Worm (Caenorhabditis elegans): ENCODE data around the gene cyp-29A4.

cyp-29A4 gene

ce11 chrV:9692109-9692581 lies 37.6 kb downstream of the cyp-29A4 start, which contains the start of gene ztf-9 (continued):
- no peak for TF ChIP-seq lin-39 (tag; optimal IDR thresholded peaks at IDR 0.05)
- no peak for TF ChIP-seq ama-1 (optimal IDR thresholded peaks at IDR 0.05)
- no peak for TF ChIP-seq peb-1 (tag; optimal IDR thresholded peaks at IDR 0.05)
- TF ChIP-seq nhr-21 (tag; optimal IDR thresholded peaks at IDR 0.05): peak; percentile 15
- peak in 1 of 2 experiments; percentile 39 for TF ChIP-seq lsy-2 (tag; optimal IDR thresholded peaks at IDR 0.05)
- peak; percentile 7 for TF ChIP-seq gmeb-1 (tag; optimal IDR thresholded peaks at IDR 0.05)
- no peak for TF ChIP-seq aly-2 (tag; optimal IDR thresholded peaks at IDR 0.05)
- TF ChIP-seq dmd-4 (tag; optimal IDR thresholded peaks at IDR 0.05): no peak
- no peak for TF ChIP-seq ceh-16 (tag; optimal IDR thresholded peaks at IDR 0.05)
- no peak for TF ChIP-seq unc-62 (GFP tag; optimal IDR thresholded peaks at IDR 0.05)
- TF ChIP-seq C34F6.9 (tag; optimal IDR thresholded peaks at IDR 0.05): peak; percentile 74
- no peak for TF ChIP-seq Y55F3AM.14 (GFP tag; optimal IDR thresholded peaks at IDR 0.05)
- no peak for TF ChIP-seq nhr-6 (tag; optimal IDR thresholded peaks at IDR 0.05)
- TF ChIP-seq elt-1 (tag; optimal IDR thresholded peaks at IDR 0.05): no peak

DNA sequence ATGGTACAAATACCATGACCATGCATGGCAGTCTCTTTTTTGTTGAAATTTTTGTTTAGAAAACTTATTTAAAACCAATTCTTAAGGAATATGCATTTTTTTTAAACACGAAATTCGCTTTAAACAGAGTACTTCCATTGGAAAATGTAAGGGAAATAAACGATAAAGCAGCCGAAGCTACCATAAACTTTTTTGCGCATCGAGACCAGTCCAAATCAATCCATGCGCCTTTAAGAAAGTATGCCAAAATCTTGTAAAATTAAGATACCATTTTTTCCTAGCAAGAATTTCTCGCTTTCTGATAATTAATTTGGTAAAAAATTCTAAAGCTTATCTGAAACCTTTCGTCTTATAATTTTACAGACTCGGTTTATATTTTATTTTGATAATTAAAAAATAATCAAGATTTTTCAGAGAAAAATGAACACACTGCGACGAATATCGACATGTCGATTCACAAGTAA lies 38.1 kb downstream of the cyp-29A4 start, which contains the start of gene ZK287.7:
Gene ZK287.7, plus strand, starts transcription at position 414 of the 464 bp plus-strand sequence.
- TF ChIP-seq unc-62 (GFP tag; optimal IDR thresholded peaks at IDR 0.05) (no peak), zag-1 (tag; optimal IDR thresholded peaks at IDR 0.05) (no peak), F13H6.1 (tag; optimal IDR thresholded peaks at IDR 0.05) (no peak), Y55F3AM.14 (GFP tag; optimal IDR thresholded peaks at IDR 0.05) (no peak), mab-5 (tag; optimal IDR thresholded peaks at IDR 0.05) (no peak), nhr-10 (tag; optimal IDR thresholded peaks at IDR 0.05) (no peak), nhr-11 (tag; optimal IDR thresholded peaks at IDR 0.05) (no peak), nhr-21 (tag; optimal IDR thresholded peaks at IDR 0.05) (no peak), egl-27 (tag; optimal IDR thresholded peaks at IDR 0.05) (no peak)

DNA sequence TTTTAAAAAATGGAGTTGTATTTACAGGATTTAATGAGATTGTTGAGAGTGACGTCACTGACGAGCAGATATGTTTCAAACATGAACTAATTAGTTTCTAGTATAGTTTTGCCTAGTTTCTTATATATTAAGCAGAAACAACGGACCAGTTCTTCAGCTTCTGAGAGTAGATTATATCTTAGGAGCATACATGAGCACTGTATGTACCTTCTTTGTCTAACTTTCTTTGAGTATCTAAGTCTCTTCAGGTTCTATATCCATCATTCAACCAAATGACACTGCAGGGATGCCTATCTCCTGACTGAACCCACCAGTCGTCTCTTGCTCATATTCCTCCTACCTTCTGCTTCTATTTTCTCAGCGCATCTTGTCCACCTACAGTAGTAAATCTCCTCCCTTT lies 42.2 kb downstream of the cyp-29A4 start, which contains the start of gene her-1:
Gene her-1, plus strand, starts transcription at position 301 of the 400 bp plus-strand sequence.
- TF ChIP-seq aly-2 (tag; optimal IDR thresholded peaks at IDR 0.05) (no peak), R02D3.7 (tag; optimal IDR thresholded peaks at IDR 0.05) (no peak), nhr-21 (tag; optimal IDR thresholded peaks at IDR 0.05) (no peak), nhr-237 (tag; optimal IDR thresholded peaks at IDR 0.05) (no peak), gmeb-1 (tag; optimal IDR thresholded peaks at IDR 0.05) (no peak), mdl-1 (tag; optimal IDR thresholded peaks at IDR 0.05) (no peak), blmp-1 (tag; optimal IDR thresholded peaks at IDR 0.05; ENCODE audit: insufficient read depth) (no peak)

DNA sequence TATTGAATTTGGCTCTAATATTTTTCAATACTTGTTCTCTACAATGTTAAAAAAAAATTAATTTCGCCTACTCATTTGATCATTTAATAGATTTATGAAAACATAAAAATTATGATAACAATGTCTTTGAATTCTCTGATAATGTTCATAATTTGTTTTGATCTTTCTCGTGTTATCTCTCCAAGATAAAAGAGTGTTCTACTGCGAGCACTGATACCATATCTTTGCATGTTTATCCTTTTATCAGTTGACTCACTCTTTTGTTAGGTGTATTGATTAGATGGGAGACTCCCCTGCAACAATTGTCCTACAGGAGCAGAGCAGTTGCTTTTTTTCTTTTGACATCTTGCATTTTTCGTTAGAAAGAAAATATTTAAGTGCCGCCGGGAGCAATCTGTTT lies 44.7 kb downstream of the cyp-29A4 start:
- TF ChIP-seq lsy-2 (tag; optimal IDR thresholded peaks at IDR 0.05): no peak
- no peak for TF ChIP-seq blmp-1 (tag; optimal IDR thresholded peaks at IDR 0.05; ENCODE audit: insufficient read depth)
- no peak for TF ChIP-seq C34F6.9 (tag; optimal IDR thresholded peaks at IDR 0.05)
- TF ChIP-seq unc-62 (GFP tag; optimal IDR thresholded peaks at IDR 0.05): no peak
- no peak for TF ChIP-seq lin-11 (tag; optimal IDR thresholded peaks at IDR 0.05)

DNA sequence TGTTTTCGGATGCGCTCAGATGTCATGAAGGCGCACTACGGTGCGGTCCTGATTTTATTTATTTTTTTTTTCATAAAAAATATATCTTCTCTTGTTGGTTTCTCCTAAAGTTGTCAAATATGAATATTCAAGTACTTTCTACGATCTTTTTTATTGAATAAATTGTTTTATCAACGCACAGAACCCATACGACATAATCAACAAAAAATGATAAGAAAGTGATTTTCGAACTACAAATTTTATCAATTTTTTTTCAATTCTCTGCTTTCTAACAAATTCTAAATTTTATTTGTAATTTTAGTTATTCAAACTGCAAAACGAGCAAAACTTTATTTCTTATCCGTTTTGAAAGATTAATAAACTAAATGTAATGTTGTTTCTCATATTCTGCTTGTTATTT lies 47.3 kb downstream of the cyp-29A4 start:
- TF ChIP-seq fos-1 (tag; optimal IDR thresholded peaks at IDR 0.05): peak; percentile 50
- TF ChIP-seq nhr-10 (tag; optimal IDR thresholded peaks at IDR 0.05): no peak
- no peak for TF ChIP-seq ZK546.5 (tag; optimal IDR thresholded peaks at IDR 0.05)

DNA sequence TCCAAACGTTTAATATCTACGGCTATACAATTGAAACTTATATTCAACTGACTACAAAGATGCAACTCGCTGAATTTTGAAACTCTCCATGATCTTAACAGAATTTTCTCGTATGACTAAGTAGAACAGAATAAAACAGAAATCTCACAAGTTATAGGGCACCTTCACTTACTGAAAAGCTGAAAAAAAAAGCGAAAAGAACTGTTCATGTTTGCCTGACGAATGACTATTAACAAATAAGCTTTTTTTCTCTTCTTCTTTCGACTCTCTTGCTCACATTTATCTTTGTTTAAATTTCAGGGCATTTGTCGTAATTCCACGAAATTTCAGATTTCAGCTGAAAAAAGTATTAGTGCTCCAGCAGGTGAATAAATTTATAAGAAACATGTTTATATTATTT lies 48.2 kb downstream of the cyp-29A4 start, which contains the start of gene xbx-6:
Gene xbx-6, plus strand, starts transcription at position 301 of the 400 bp plus-strand sequence.
- no peak for TF ChIP-seq lin-39 (tag; optimal IDR thresholded peaks at IDR 0.05)
- TF ChIP-seq F13H6.1 (tag; optimal IDR thresholded peaks at IDR 0.05): no peak
- TF ChIP-seq snpc-4 (tag; optimal IDR thresholded peaks at IDR 0.05): no peak
- TF ChIP-seq fos-1 (tag; optimal IDR thresholded peaks at IDR 0.05): no peak
- TF ChIP-seq lin-13 (GFP tag; optimal IDR thresholded peaks at IDR 0.05): no peak
- no peak for TF ChIP-seq lin-11 (tag; optimal IDR thresholded peaks at IDR 0.05)
- no peak for TF ChIP-seq crh-2 (tag; optimal IDR thresholded peaks at IDR 0.05)
- TF ChIP-seq nhr-129 (tag; optimal IDR thresholded peaks at IDR 0.05): no peak
- TF ChIP-seq unc-39 (tag; optimal IDR thresholded peaks at IDR 0.05): no peak
